Fruit fly (Drosophila melanogaster): ENCODE results near the gene nSyb.

The nSyb gene

dm6 chr3L:1602064-1602832 is 35.3 kb downstream of the nSyb start, which contains the start of gene CG12104 (continued):
- TF ChIP-seq CG3726 (GFP tag; IDR thresholded peaks at IDR 0.05) (no peak), amos (GFP tag; IDR thresholded peaks at IDR 0.05; ENCODE audit: partially characterized antibody) (peak; percentile 35; the same call in 1 of the 2 replicates), CG2712 (tag; optimal IDR thresholded peaks at IDR 0.05) (peak; percentile 48), Blimp-1 (GFP tag; optimal IDR thresholded peaks at IDR 0.05) (no peak), exex (tag; optimal IDR thresholded peaks at IDR 0.05) (peak; percentile 99), gsb-n (tag; optimal IDR thresholded peaks at IDR 0.05) (peak; percentile 44), trem (tag; optimal IDR thresholded peaks at IDR 0.05) (peak; percentile 53), jigr1 (GFP tag; IDR thresholded peaks at IDR 0.05) (no peak), rib (GFP tag; IDR thresholded peaks at IDR 0.05) (peak; percentile 54; the same call in 1 of the 2 replicates), bowl (GFP tag; IDR thresholded peaks at IDR 0.05) (no peak), CG13624 (GFP tag; optimal IDR thresholded peaks at IDR 0.05) (no peak), CG10979 (tag; optimal IDR thresholded peaks at IDR 0.05) (no peak), cato (GFP tag; optimal IDR thresholded peaks at IDR 0.05; ENCODE audit: borderline replicate concordance) (no peak), gfzf (GFP tag; optimal IDR thresholded peaks at IDR 0.05) (peak; percentile 76), HLH3B (GFP tag; IDR thresholded peaks at IDR 0.05) (no peak), CG6175 (GFP tag; IDR thresholded peaks at IDR 0.05) (no peak), mam (GFP tag; optimal IDR thresholded peaks at IDR 0.05) (no peak), hkb (optimal IDR thresholded peaks at IDR 0.05) (no peak), hkb (GFP tag; IDR thresholded peaks at IDR 0.05) (0 out of 2 replicates have a peak, but pooled peaks have one; percentile 8), danr (GFP tag; IDR thresholded peaks at IDR 0.05) (no peak), CG3407 (GFP tag; optimal IDR thresholded peaks at IDR 0.05) (peak; percentile 23), dati (GFP tag; IDR thresholded peaks at IDR 0.05) (no peak), Med (GFP tag) (peak; percentile 82), Ptx1 (GFP tag; IDR thresholded peaks at IDR 0.05) (no peak), Myb (GFP tag; optimal IDR thresholded peaks at IDR 0.05) (peak; percentile 82), CG34422 (GFP tag; IDR thresholded peaks at IDR 0.05) (no peak; the same call in 2 of the 3 replicates), CG7745 (tag; optimal IDR thresholded peaks at IDR 0.05) (no peak), MTF-1 (GFP tag; optimal IDR thresholded peaks at IDR 0.05; ENCODE audit: borderline replicate concordance) (no peak), MBD-R2 (GFP tag; IDR thresholded peaks at IDR 0.05) (peak; percentile 75), cg (GFP tag; optimal IDR thresholded peaks at IDR 0.05) (peak; percentile 79), TFAM (GFP tag; optimal IDR thresholded peaks at IDR 0.05) (no peak), Side (GFP tag; optimal IDR thresholded peaks at IDR 0.05) (no peak), CG8944 (GFP tag; optimal IDR thresholded peaks at IDR 0.05) (no peak), CG18476 (GFP tag; optimal IDR thresholded peaks at IDR 0.05) (no peak), CG18262 (tag; optimal IDR thresholded peaks at IDR 0.05) (peak; percentile 16), CG14965 (GFP tag; optimal IDR thresholded peaks at IDR 0.05; ENCODE audit: borderline replicate concordance) (no peak), CG32532 (GFP tag; IDR thresholded peaks at IDR 0.05) (peak; percentile 33; the same call in 1 of the 2 replicates), CG17328 (GFP tag; IDR thresholded peaks at IDR 0.05) (0 out of 2 replicates have a peak, but pooled peaks have one; percentile 7), Mes4 (GFP tag; optimal IDR thresholded peaks at IDR 0.05) (no peak), CG18599 (GFP tag; optimal IDR thresholded peaks at IDR 0.05) (no peak), CG12219 (GFP tag; optimal IDR thresholded peaks at IDR 0.05) (no peak), Adf1 (GFP tag; IDR thresholded peaks at IDR 0.05) (peak; percentile 73), tup (GFP tag; optimal IDR thresholded peaks at IDR 0.05) (no peak), salm (tag; optimal IDR thresholded peaks at IDR 0.05) (no peak), CG2199 (GFP tag; IDR thresholded peaks at IDR 0.05) (peak; percentile 68; the same call in 1 of the 3 replicates), NC2α (GFP tag; optimal IDR thresholded peaks at IDR 0.05) (no peak), HLH54F (GFP tag; optimal IDR thresholded peaks at IDR 0.05) (no peak), maf-S (GFP tag; optimal IDR thresholded peaks at IDR 0.05) (no peak), ro (GFP tag; IDR thresholded peaks at IDR 0.05) (no peak), CoRest (tag; optimal IDR thresholded peaks at IDR 0.05) (peak; percentile 42)
